Fruit fly (Drosophila melanogaster): Measurements from ENCODE around the gene CheB38b.

CheB38b gene

DNA sequence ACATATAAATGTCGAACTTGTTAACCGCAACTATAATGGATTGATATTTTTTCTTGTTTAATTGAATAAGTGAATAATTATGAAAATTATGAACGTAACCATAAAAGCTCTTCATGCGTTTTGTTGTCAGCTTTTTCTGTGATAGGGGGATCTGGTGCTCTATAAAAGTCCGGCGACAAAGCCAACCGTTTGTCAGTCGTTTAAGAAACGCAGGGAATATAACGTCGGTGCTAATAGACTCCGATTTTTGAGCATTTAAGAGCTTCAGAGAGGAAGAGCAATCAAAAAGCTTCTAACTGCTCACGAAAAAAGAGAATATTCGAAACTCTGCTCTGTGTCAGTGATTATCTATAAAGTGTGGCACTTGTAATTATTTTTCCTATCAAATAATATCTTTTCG lies 14.0 kb upstream of the CheB38b start, which contains the start of gene CG31674:
CG31674 (plus strand) TSS at position 203 of the 400 bp plus-strand sequence.
- TF ChIP-seq Crg-1 (GFP tag; optimal IDR thresholded peaks at IDR 0.05) (no peak), CG33017 (tag; optimal IDR thresholded peaks at IDR 0.05) (peak; percentile 25), CG7045 (GFP tag; optimal IDR thresholded peaks at IDR 0.05) (no peak), toe (GFP tag; optimal IDR thresholded peaks at IDR 0.05) (no peak), cic (GFP tag; optimal IDR thresholded peaks at IDR 0.05) (peak; percentile 55), CG14711 (tag; optimal IDR thresholded peaks at IDR 0.05) (no peak), CG1620 (GFP tag; optimal IDR thresholded peaks at IDR 0.05) (peak; percentile 4), Mnt (GFP tag; optimal IDR thresholded peaks at IDR 0.05) (peak; percentile 35), CG12768 (GFP tag; optimal IDR thresholded peaks at IDR 0.05) (no peak), bab1 (GFP tag; optimal IDR thresholded peaks at IDR 0.05) (peak; percentile 72), tj (GFP tag; optimal IDR thresholded peaks at IDR 0.05) (peak; percentile 1), CG5204 (GFP tag; optimal IDR thresholded peaks at IDR 0.05) (no peak), Clk (GFP tag; optimal IDR thresholded peaks at IDR 0.05) (no peak)

DNA sequence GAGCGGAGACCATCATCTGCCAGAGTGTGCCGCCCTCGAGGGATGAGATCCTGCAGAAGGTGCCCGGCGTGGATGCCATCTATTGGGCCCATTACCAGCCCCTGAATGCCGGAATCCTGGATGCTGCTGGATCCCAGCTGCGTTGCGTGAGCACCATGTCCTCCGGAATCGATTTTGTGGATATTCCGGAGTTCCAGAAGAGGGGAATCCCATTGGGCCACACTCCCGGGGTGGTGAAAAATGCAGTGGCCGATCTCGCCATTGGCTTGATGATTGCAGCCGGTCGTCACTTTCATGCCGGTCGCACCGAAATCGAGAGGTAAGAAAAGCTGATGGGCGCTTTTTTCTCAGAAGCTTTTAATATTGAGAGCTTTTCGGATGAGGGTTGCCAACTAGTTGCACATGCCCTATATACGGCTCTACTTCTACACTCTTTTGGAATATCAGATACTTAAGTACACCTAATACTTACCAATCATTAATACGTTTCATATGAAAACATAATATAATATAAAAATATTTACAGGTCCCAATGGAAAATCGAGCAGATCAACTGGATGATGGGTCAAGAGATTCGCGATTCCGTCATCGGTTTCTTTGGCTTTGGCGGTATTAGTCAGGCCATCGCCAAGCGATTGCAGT lies 12.8 kb upstream of the CheB38b start:
- peak; percentile 16 for TF ChIP-seq CG33017 (tag; optimal IDR thresholded peaks at IDR 0.05)
- TF ChIP-seq CG14711 (tag; optimal IDR thresholded peaks at IDR 0.05), result peak; percentile 93
- no peak for TF ChIP-seq CG7045 (GFP tag; optimal IDR thresholded peaks at IDR 0.05)
- TF ChIP-seq pad (GFP tag; optimal IDR thresholded peaks at IDR 0.05), result peak; percentile 0
- TF ChIP-seq CG7101 (tag; optimal IDR thresholded peaks at IDR 0.05), result peak; percentile 22
- TF ChIP-seq Clk (GFP tag; optimal IDR thresholded peaks at IDR 0.05), result no peak
- no peak for TF ChIP-seq kay (GFP tag; ENCODE audit: borderline replicate concordance)
- TF ChIP-seq bab1 (GFP tag; optimal IDR thresholded peaks at IDR 0.05), result peak; percentile 0
- peak; percentile 7 for TF ChIP-seq Mnt (GFP tag; optimal IDR thresholded peaks at IDR 0.05)
- peak; percentile 24 for TF ChIP-seq cic (GFP tag; optimal IDR thresholded peaks at IDR 0.05)
- TF ChIP-seq CG12768 (GFP tag; optimal IDR thresholded peaks at IDR 0.05), result no peak
- TF ChIP-seq CG11617 (GFP tag; optimal IDR thresholded peaks at IDR 0.05), result peak; percentile 21
- TF ChIP-seq tj (GFP tag; optimal IDR thresholded peaks at IDR 0.05), result peak; percentile 45
- peak; percentile 9 for TF ChIP-seq ovo (GFP tag; optimal IDR thresholded peaks at IDR 0.05)

DNA sequence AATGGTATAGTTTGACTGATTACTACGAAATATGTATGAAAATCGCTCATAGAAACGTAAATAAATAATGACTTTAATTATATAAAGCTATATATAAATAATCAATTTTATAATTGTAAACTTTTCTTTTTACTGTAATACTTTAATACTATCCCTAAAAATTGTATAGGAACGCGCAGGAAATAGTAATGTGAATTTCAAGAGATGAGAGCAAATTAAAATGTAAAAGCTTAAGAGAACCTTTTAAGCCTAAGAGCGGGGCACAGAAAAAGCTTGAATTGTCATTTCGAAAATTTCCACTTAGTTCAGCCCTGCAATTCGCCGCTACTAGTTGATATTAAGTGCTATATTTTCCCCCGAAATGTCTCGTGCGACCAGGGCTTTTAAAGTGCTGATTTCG lies 12.2 kb upstream of the CheB38b start, which contains the start of gene CG31673:
CG31673 (plus strand) TSS at position 301 of the 400 bp plus-strand sequence.
- TF ChIP-seq Crg-1 (GFP tag; optimal IDR thresholded peaks at IDR 0.05) (no peak), CG5204 (GFP tag; optimal IDR thresholded peaks at IDR 0.05) (no peak), CG11617 (GFP tag; optimal IDR thresholded peaks at IDR 0.05) (no peak), bab1 (GFP tag; optimal IDR thresholded peaks at IDR 0.05) (no peak), CG7101 (tag; optimal IDR thresholded peaks at IDR 0.05) (no peak), CG1620 (GFP tag; optimal IDR thresholded peaks at IDR 0.05) (no peak), CG12768 (GFP tag; optimal IDR thresholded peaks at IDR 0.05) (no peak), CG7045 (GFP tag; optimal IDR thresholded peaks at IDR 0.05) (no peak), Clk (GFP tag; optimal IDR thresholded peaks at IDR 0.05) (no peak), tj (GFP tag; optimal IDR thresholded peaks at IDR 0.05) (no peak)

DNA sequence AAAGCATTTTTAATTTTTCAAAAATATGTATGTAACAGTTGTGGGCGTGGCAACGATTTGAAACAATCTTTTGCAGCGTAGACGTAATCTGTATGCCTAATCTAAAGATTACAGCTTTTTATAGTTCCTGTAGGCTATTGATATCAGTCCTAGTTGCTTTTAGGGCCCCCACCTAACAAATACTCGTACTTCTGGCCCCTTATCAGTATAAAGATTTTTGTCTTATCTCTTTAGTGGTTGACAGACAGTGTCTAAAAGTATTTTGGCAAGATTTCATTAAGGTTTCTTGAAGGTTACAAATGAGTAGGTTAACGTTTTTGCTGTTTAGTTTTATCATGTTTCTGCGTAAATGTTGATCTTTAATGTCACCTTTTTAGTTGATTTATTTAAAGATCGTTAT lies 11.6 kb upstream of the CheB38b start:
- no peak for TF ChIP-seq CG12768 (GFP tag; optimal IDR thresholded peaks at IDR 0.05)
- no peak for TF ChIP-seq toe (GFP tag; optimal IDR thresholded peaks at IDR 0.05)
- peak; percentile 55 for TF ChIP-seq cic (GFP tag; optimal IDR thresholded peaks at IDR 0.05)

DNA sequence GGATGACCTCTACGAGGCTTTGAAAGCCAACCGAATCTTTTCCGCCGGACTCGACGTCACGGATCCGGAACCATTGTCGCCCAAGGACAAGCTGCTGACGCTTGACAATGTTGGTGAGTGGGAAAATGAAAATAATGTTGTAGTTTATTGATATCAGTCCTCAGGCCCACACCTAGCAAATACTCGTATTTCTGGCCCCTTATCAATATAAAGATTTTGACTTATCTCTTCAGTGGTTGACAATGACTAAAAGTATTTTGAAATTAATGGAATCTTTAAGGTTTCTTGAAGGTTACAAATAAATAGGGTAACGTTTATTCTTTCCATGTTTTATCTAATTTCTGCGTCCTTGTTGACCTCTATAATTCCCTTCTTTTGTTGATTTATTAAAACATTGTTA lies 10.0 kb upstream of the CheB38b start:
- TF ChIP-seq kay (GFP tag; ENCODE audit: borderline replicate concordance) (no peak), cnc (optimal IDR thresholded peaks at IDR 0.05) (no peak), CG7101 (tag; optimal IDR thresholded peaks at IDR 0.05) (no peak), cic (GFP tag; optimal IDR thresholded peaks at IDR 0.05) (no peak), CG5204 (GFP tag; optimal IDR thresholded peaks at IDR 0.05) (no peak), ovo (GFP tag; optimal IDR thresholded peaks at IDR 0.05) (no peak), bab1 (GFP tag; optimal IDR thresholded peaks at IDR 0.05) (no peak), CG11617 (GFP tag; optimal IDR thresholded peaks at IDR 0.05) (no peak), Clk (GFP tag; optimal IDR thresholded peaks at IDR 0.05) (no peak), pad (GFP tag; optimal IDR thresholded peaks at IDR 0.05) (no peak), tj (GFP tag; optimal IDR thresholded peaks at IDR 0.05) (no peak), Crg-1 (GFP tag; optimal IDR thresholded peaks at IDR 0.05) (no peak), CG12768 (GFP tag; optimal IDR thresholded peaks at IDR 0.05) (no peak), Mnt (GFP tag; optimal IDR thresholded peaks at IDR 0.05) (no peak)

DNA sequence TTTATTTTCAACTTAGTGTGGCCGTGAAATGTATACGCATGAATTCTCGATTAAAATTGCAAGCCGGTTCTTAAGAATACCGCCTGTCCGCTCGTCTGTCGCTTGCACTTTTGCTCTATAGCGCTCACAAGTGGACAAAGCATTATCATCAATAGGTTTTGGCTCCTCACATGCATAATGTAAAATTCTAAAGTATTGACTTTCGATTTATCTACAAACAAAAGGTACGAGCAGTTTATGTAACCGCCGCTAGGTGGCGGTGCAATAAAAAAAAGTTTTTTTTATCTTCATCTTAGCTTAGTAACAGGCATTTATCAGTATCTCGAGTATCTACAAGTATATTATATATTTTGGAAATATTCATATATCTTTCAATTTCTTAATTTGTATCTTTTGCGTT lies 9.2 kb upstream of the CheB38b start:
- TF ChIP-seq kay (GFP tag; ENCODE audit: borderline replicate concordance) (peak; percentile 76), CG11617 (GFP tag; optimal IDR thresholded peaks at IDR 0.05) (no peak)

DNA sequence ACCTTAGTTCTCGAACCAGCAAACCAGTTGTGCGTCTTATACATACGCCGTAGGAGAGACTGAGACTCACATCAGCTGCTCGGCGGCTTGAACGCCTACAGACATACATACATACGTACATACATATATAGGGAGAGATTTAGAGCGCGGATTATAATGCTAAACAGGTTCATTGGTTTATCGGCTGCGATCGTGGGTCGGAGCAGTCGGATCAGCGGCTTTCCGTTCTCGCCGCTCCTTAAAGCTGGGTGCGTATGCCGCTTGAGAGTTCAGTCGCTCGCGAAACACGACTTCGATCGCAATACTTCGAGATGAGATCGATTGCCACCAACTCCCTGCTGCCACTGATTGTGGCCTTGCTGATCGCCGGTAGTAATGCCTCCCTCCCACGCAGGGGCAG lies 8.2 kb upstream of the CheB38b start:
- TF ChIP-seq kay (GFP tag; ENCODE audit: borderline replicate concordance), result peak; percentile 54
- no peak for TF ChIP-seq CG14711 (tag; optimal IDR thresholded peaks at IDR 0.05)
